Worm (Caenorhabditis elegans) whole organism, midembryonic: ENCODE measurements around the gene T25B9.5.
"Not testable (repeated sequence)": the region's sequence is repeated elsewhere in the genome, so short reads cannot be mapped to it uniquely, and the experiment has no call there.

ENCODE experiments used
- cog-1 ChIP-seq: sonication (generic microtip); optimal IDR thresholded peaks from 2 replicates; lab custom pipeline; 2016; ENCODE audit warnings: missing genetic modification characterization, missing compliant biosample characterization
- tab-1 ChIP-seq: fragments of 200-800 bp; sonication (Bioruptor generic); IDR thresholded peaks from 2 replicates; pipeline ENCODE4 v1.3.6; 2022; ENCODE audit warnings: missing genetic modification characterization, missing compliant biosample characterization
- ztf-29 ChIP-seq: fragments of 200-800 bp; sonication (Bioruptor generic); IDR thresholded peaks from 2 replicates; pipeline ENCODE4 v1.3.6; 2022; ENCODE audit warnings: missing genetic modification reagents, missing genetic modification characterization, missing compliant biosample characterization

- not testable (repeated sequence) for TF ChIP-seq ztf-29; tab-1 (GFP tag; lab: Robert Waterston, UW); cog-1
Observed at ce11 chrIV:10751740-10752139, 2.8 kb downstream of the T25B9.5 start, which contains the start of gene T25B9.2.
